Fruit fly (Drosophila melanogaster) whole organism, embryonic: Measurements from ENCODE around the gene Pvf2.

Experiments used
- B-H1 ChIP-seq: fragments of 200-800 bp; sonication (Bioruptor generic); IDR thresholded peaks from 3 replicates; pipeline ENCODE4 v1.3.6; 2022; ENCODE audit warnings: missing biosample characterization, missing genetic modification characterization
- CG1024 ChIP-seq: fragments of 200-800 bp; sonication (Bioruptor generic); IDR thresholded peaks from 2 replicates; pipeline ENCODE4 v1.3.6; 2022; ENCODE audit warnings: missing biosample characterization, missing genetic modification characterization
- CG11504 ChIP-seq: fragments of 200-800 bp; sonication (Bioruptor generic); optimal IDR thresholded peaks from 3 replicates; lab custom pipeline; 2019; ENCODE audit warnings: missing biosample characterization, mild to moderate bottlenecking, missing genetic modification characterization, moderate library complexity
- CG12769 ChIP-seq: fragments of 200-800 bp; sonication (Bioruptor generic); optimal IDR thresholded peaks from 2 replicates; lab custom pipeline; 2019; ENCODE audit warnings: missing biosample characterization, mild to moderate bottlenecking, missing genetic modification characterization, moderate library complexity
- CG14014 ChIP-seq: fragments of 200-800 bp; sonication (Bioruptor generic); IDR thresholded peaks from 2 replicates; pipeline ENCODE4 v1.3.6; 2022; ENCODE audit warnings: missing biosample characterization, missing genetic modification characterization
- CG15073 ChIP-seq: fragments of 200-800 bp; sonication (Bioruptor generic); optimal IDR thresholded peaks from 2 replicates; lab custom pipeline; 2016; ENCODE audit warnings: missing biosample characterization, missing genetic modification characterization
- CG1529 ChIP-seq: fragments of 200-800 bp; sonication (Bioruptor generic); optimal IDR thresholded peaks from 3 replicates; lab custom pipeline; 2018; ENCODE audit warnings: missing biosample characterization, missing genetic modification characterization
- CG17361 ChIP-seq: fragments of 200-800 bp; sonication (Bioruptor generic); IDR thresholded peaks from 3 replicates; pipeline ENCODE4 v1.3.6; 2022; ENCODE audit warnings: missing biosample characterization, missing genetic modification characterization
- CG17829 ChIP-seq: fragments of 200-800 bp; optimal IDR thresholded peaks from 2 replicates; lab custom pipeline; 2019; ENCODE audit warnings: missing biosample characterization, mild to moderate bottlenecking, missing genetic modification characterization, moderate library complexity
- CG18599 ChIP-seq: fragments of 200-800 bp; sonication (Bioruptor generic); optimal IDR thresholded peaks from 3 replicates; lab custom pipeline; 2017; ENCODE audit warnings: missing biosample characterization, missing genetic modification characterization, mild to moderate bottlenecking, moderate library complexity, missing genetic modification reagents
- CG2199 ChIP-seq: fragments of 200-800 bp; sonication (Bioruptor generic); IDR thresholded peaks from 3 replicates; pipeline ENCODE4 v1.3.6; 2022; ENCODE audit warnings: missing biosample characterization, missing genetic modification characterization
- CG31388 ChIP-seq: fragments of 200-800 bp; sonication (Bioruptor generic); optimal IDR thresholded peaks from 2 replicates; lab custom pipeline; 2016; ENCODE audit warnings: missing biosample characterization, missing genetic modification characterization
- CG34224 ChIP-seq: fragments of 200-800 bp; sonication (Bioruptor generic); IDR thresholded peaks from 3 replicates; pipeline ENCODE4 v1.3.6; 2022; ENCODE audit warnings: missing biosample characterization, missing genetic modification characterization; ENCODE audit not compliant: partially characterized antibody
- CG34422 ChIP-seq: fragments of 200-800 bp; sonication (Bioruptor generic); IDR thresholded peaks from 3 replicates; pipeline ENCODE4 v1.3.6; 2022; ENCODE audit warnings: missing biosample characterization, missing genetic modification characterization
- CG3995 ChIP-seq: fragments of 200-800 bp; sonication (Bioruptor generic); optimal IDR thresholded peaks from 3 replicates; lab custom pipeline; 2016; ENCODE audit warnings: missing biosample characterization, missing genetic modification characterization
- CG4820 ChIP-seq: fragments of 200-800 bp; sonication (Bioruptor generic); optimal IDR thresholded peaks from 3 replicates; lab custom pipeline; 2016; ENCODE audit warnings: missing biosample characterization, missing genetic modification characterization
- CG8359 ChIP-seq: fragments of 200-800 bp; sonication (Bioruptor generic); optimal IDR thresholded peaks from 2 replicates; lab custom pipeline; 2017; ENCODE audit warnings: missing biosample characterization, mild to moderate bottlenecking, missing genetic modification characterization, borderline replicate concordance
- CG9215 ChIP-seq: fragments of 200-800 bp; sonication (Bioruptor generic); IDR thresholded peaks from 2 replicates; pipeline ENCODE4 v1.3.6; 2022; ENCODE audit warnings: missing biosample characterization, missing genetic modification characterization
- Chrac-16 ChIP-seq: fragments of 200-800 bp; sonication (Bioruptor generic); optimal IDR thresholded peaks from 3 replicates; lab custom pipeline; 2016; ENCODE audit warnings: missing biosample characterization, missing genetic modification characterization
- CkIIα-i1 ChIP-seq: fragments of 200-800 bp; sonication (Bioruptor generic); IDR thresholded peaks from 2 replicates; pipeline ENCODE4 v1.3.6; 2022; ENCODE audit warnings: missing biosample characterization, missing genetic modification characterization
- Dll ChIP-seq: fragments of 200-800 bp; sonication (Bioruptor generic); IDR thresholded peaks from 4 replicates; pipeline ENCODE4 v1.3.6; 2022; ENCODE audit warnings: missing biosample characterization, missing genetic modification characterization; ENCODE audit not compliant: partially characterized antibody
- E2f2 ChIP-seq: fragments of 200-800 bp; sonication (Bioruptor generic); IDR thresholded peaks from 2 replicates; pipeline ENCODE4 v1.3.6; 2022; ENCODE audit warnings: missing biosample characterization, missing genetic modification characterization
- HLH54F ChIP-seq: fragments of 200-800 bp; sonication (Bioruptor generic); optimal IDR thresholded peaks from 3 replicates; lab custom pipeline; 2016; ENCODE audit warnings: missing biosample characterization, missing genetic modification characterization
- Jarid2 ChIP-seq: fragments of 200-800 bp; sonication (Bioruptor generic); optimal IDR thresholded peaks from 3 replicates; lab custom pipeline; 2017; ENCODE audit warnings: mild to moderate bottlenecking, missing biosample characterization, missing genetic modification reagents, missing genetic modification characterization
- MTF-1 ChIP-seq: fragments of 200-800 bp; sonication (Bioruptor generic); optimal IDR thresholded peaks from 2 replicates; lab custom pipeline; 2018; ENCODE audit warnings: missing biosample characterization, mild to moderate bottlenecking, missing genetic modification characterization, borderline replicate concordance
- NfI ChIP-seq: fragments of 200-800 bp; sonication (Bioruptor generic); optimal IDR thresholded peaks from 3 replicates; lab custom pipeline; 2018; ENCODE audit warnings: missing biosample characterization, mild to moderate bottlenecking, missing genetic modification characterization, moderate library complexity
- Opbp ChIP-seq: fragments of 200-800 bp; sonication (Bioruptor generic); IDR thresholded peaks from 3 replicates; pipeline ENCODE4 v1.3.6; 2022; ENCODE audit warnings: missing biosample characterization, missing genetic modification characterization; ENCODE audit not compliant: partially characterized antibody
- Six4 ChIP-seq: fragments of 200-800 bp; sonication (Bioruptor generic); optimal IDR thresholded peaks from 2 replicates; lab custom pipeline; 2016; ENCODE audit warnings: missing biosample characterization, missing genetic modification characterization
- Sry-δ ChIP-seq: fragments of 200-800 bp; sonication (Bioruptor generic); optimal IDR thresholded peaks from 2 replicates; lab custom pipeline; 2016; ENCODE audit warnings: missing biosample characterization, missing genetic modification characterization
- Trl ChIP-seq, 3 experiments: fragments of >200 bp in 2 of 3; fragments of 200-800 bp in 1 of 3; sonication (Bioruptor generic) in 1 of 3; optimal IDR thresholded peaks; 2 replicates in 1 of 3; 3 replicates in 2 of 3; lab custom pipeline; 2016 to 2017; ENCODE audit warnings: missing biosample characterization in 1 of 3, missing genetic modification characterization in 1 of 3
- chinmo ChIP-seq: fragments of 200-800 bp; sonication (Bioruptor generic); IDR thresholded peaks from 4 replicates; pipeline ENCODE4 v1.3.6; 2022; ENCODE audit warnings: missing biosample characterization, missing genetic modification characterization; ENCODE audit not compliant: partially characterized antibody
- ci ChIP-seq: fragments of 200-800 bp; sonication (Bioruptor generic); IDR thresholded peaks from 3 replicates; pipeline ENCODE4 v1.3.6; 2022; ENCODE audit warnings: missing biosample characterization, missing genetic modification characterization
- crp ChIP-seq, 2 experiments: fragments of 200-800 bp; sonication (Bioruptor generic); optimal IDR thresholded peaks; 2 replicates in 1 of 2; 3 replicates in 1 of 2; lab custom pipeline; 2017; ENCODE audit warnings: missing biosample characterization in 2 of 2, missing genetic modification characterization in 2 of 2, mild to moderate bottlenecking in 1 of 2, moderate library complexity in 1 of 2
- eve ChIP-seq, 2 experiments: fragments of >200 bp; optimal IDR thresholded peaks; 2 replicates each; lab custom pipeline; 2017; ENCODE audit warnings: missing biosample characterization in 2 of 2, missing genetic modification characterization in 2 of 2
- fd64A ChIP-seq: fragments of 200-800 bp; sonication (Bioruptor generic); optimal IDR thresholded peaks from 3 replicates; lab custom pipeline; 2018; ENCODE audit warnings: missing biosample characterization, mild to moderate bottlenecking, missing genetic modification characterization
- gcm2 ChIP-seq: fragments of 200-800 bp; sonication (Bioruptor generic); optimal IDR thresholded peaks from 2 replicates; lab custom pipeline; 2016; ENCODE audit warnings: missing biosample characterization, missing genetic modification characterization
- gro ChIP-seq: fragments of 200-800 bp; sonication (Bioruptor generic); optimal IDR thresholded peaks from 2 replicates; lab custom pipeline; 2016; ENCODE audit warnings: missing biosample characterization, missing genetic modification characterization
- hkb ChIP-seq, 2 experiments: fragments of 200-800 bp in 1 of 2; fragments of >200 bp in 1 of 2; sonication (Bioruptor generic) in 1 of 2; IDR thresholded peaks in 1 of 2; optimal IDR thresholded peaks in 1 of 2; 2 replicates each; pipeline versions ENCODE4 v1.3.6 to Lab custom; 2017 to 2022; ENCODE audit warnings: missing biosample characterization in 1 of 2, missing genetic modification characterization in 1 of 2
- jing ChIP-seq: fragments of 200-800 bp; sonication (Bioruptor generic); optimal IDR thresholded peaks from 2 replicates; lab custom pipeline; 2018; ENCODE audit warnings: missing biosample characterization, mild to moderate bottlenecking, missing genetic modification characterization
- kni ChIP-seq: fragments of 200-800 bp; sonication (Bioruptor generic); optimal IDR thresholded peaks from 3 replicates; lab custom pipeline; 2017; ENCODE audit warnings: mild to moderate bottlenecking, missing biosample characterization, missing genetic modification reagents, missing genetic modification characterization
- lov ChIP-seq, 2 experiments: fragments of 200-800 bp in 1 of 2; fragments of >200 bp in 1 of 2; sonication (Bioruptor generic) in 1 of 2; IDR thresholded peaks in 1 of 2; optimal IDR thresholded peaks in 1 of 2; 2 replicates in 1 of 2; 3 replicates in 1 of 2; pipeline versions ENCODE4 v1.3.6 to Lab custom; 2017 to 2022; ENCODE audit warnings: missing biosample characterization in 1 of 2, missing genetic modification characterization in 1 of 2
- nom ChIP-seq: fragments of 200-800 bp; sonication (Bioruptor generic); optimal IDR thresholded peaks from 2 replicates; lab custom pipeline; 2017; ENCODE audit warnings: missing biosample characterization, missing genetic modification characterization, mild to moderate bottlenecking, moderate library complexity, missing genetic modification reagents
- row ChIP-seq: fragments of 200-800 bp; sonication (Bioruptor generic); IDR thresholded peaks from 3 replicates; pipeline ENCODE4 v1.3.6; 2022; ENCODE audit warnings: missing biosample characterization, missing genetic modification characterization
- sim ChIP-seq: fragments of 200-800 bp; sonication (Bioruptor generic); IDR thresholded peaks from 2 replicates; pipeline ENCODE4 v1.3.6; 2022; ENCODE audit warnings: missing biosample characterization, missing genetic modification characterization
- stwl ChIP-seq: fragments of 200-800 bp; sonication (Bioruptor generic); optimal IDR thresholded peaks from 3 replicates; lab custom pipeline; 2018; ENCODE audit warnings: missing biosample characterization, mild to moderate bottlenecking, missing genetic modification characterization, moderate library complexity
- unpg ChIP-seq: fragments of 200-800 bp; sonication (Bioruptor generic); optimal IDR thresholded peaks from 3 replicates; lab custom pipeline; 2018; ENCODE audit warnings: missing biosample characterization, mild to moderate bottlenecking, missing genetic modification characterization, moderate library complexity

The Pvf2 gene

dm6 chr2L:7084410-7084809 lies at the start of gene Pvf2:
TSS of gene Pvf2 (minus strand) at chr2L:7084635.
- TF ChIP-seq CG3995 (GFP tag; lab: Kevin White, UChicago) (no peak), CG15073 (GFP tag; lab: Kevin White, UChicago) (no peak), HLH54F (no peak), CG31388 (GFP tag; lab: Kevin White, UChicago) (no peak), nom (GFP tag; lab: Kevin White, UChicago) (peak; percentile 27), CG11504 (peak; percentile 18), CG18599 (GFP tag; lab: Kevin White, UChicago) (no peak), CG4820 (no peak), NfI (GFP tag; lab: Kevin White, UChicago) (no peak), Trl (optimal IDR thresholded peaks at IDR 0.05; lab: Kevin White, UChicago) (peak; percentile 58 to 64), Trl (GFP tag; optimal IDR thresholded peaks at IDR 0.05; lab: Kevin White, UChicago) (no peak), chinmo (GFP tag; lab: Robert Waterston, UW) (0 out of 4 replicates have a peak, but pooled peaks have one; percentile 44), hkb (optimal IDR thresholded peaks at IDR 0.05; lab: Kevin White, UChicago) (no peak), hkb (GFP tag; IDR thresholded peaks at IDR 0.05; lab: Robert Waterston, UW) (no peak), Jarid2 (GFP tag; lab: Kevin White, UChicago) (peak; percentile 73), CG1529 (no peak), Six4 (GFP tag; lab: Kevin White, UChicago) (no peak), CG1024 (GFP tag; lab: Robert Waterston, UW) (no peak), CG9215 (GFP tag; lab: Robert Waterston, UW) (peak; percentile 56), row (GFP tag; lab: Robert Waterston, UW) (no peak), gro (GFP tag; lab: Kevin White, UChicago) (no peak), CG14014 (no peak)

- peak; percentile 12 for TF ChIP-seq CG17829 (tag; lab: Kevin White, UChicago)
- no peak for TF ChIP-seq unpg (GFP tag; lab: Kevin White, UChicago)
- TF ChIP-seq fd64A (GFP tag; lab: Kevin White, UChicago), result peak; percentile 22
- peak; percentile 12; the same call in 1 of the 2 replicates for TF ChIP-seq E2f2
- TF ChIP-seq crp (GFP tag; optimal IDR thresholded peaks at IDR 0.05; lab: Kevin White, UChicago), result peak in 1 of 2 experiments; percentile 76
- peak; percentile 64 for TF ChIP-seq CG12769 (tag; lab: Kevin White, UChicago)
- TF ChIP-seq lov (optimal IDR thresholded peaks at IDR 0.05; lab: Kevin White, UChicago), result no peak
- 0 out of 3 replicates have a peak, but pooled peaks have one; percentile 60 for TF ChIP-seq lov (GFP tag; IDR thresholded peaks at IDR 0.05; lab: Robert Waterston, UW)
- TF ChIP-seq chinmo (GFP tag; lab: Robert Waterston, UW), result peak; percentile 83; the same call in 1 of the 4 replicates
- TF ChIP-seq ci (GFP tag; lab: Robert Waterston, UW), result peak; percentile 35; the same call in 1 of the 3 replicates
- no peak for TF ChIP-seq jing
- no peak for TF ChIP-seq Chrac-16 (GFP tag; lab: Kevin White, UChicago)
- 0 out of 4 replicates have a peak, but pooled peaks have one; percentile 31 for TF ChIP-seq Dll (GFP tag; lab: Robert Waterston, UW)
- peak; percentile 100 for TF ChIP-seq CG2199 (GFP tag; lab: Robert Waterston, UW)
- TF ChIP-seq CG34422 (GFP tag; lab: Robert Waterston, UW), result no peak
- TF ChIP-seq Sry-δ, result no peak
- TF ChIP-seq stwl (tag; lab: Kevin White, UChicago), result peak; percentile 35
- peak; percentile 5 for TF ChIP-seq kni (GFP tag; lab: Kevin White, UChicago)
- TF ChIP-seq sim (GFP tag; lab: Robert Waterston, UW), result no peak
- TF ChIP-seq CG17361 (GFP tag; lab: Robert Waterston, UW), result no peak
- TF ChIP-seq MTF-1, result peak; percentile 18
- peak; percentile 51; the same call in 2 of the 3 replicates for TF ChIP-seq CG34224 (GFP tag; lab: Robert Waterston, UW)
- no peak for TF ChIP-seq CkIIα-i1
- no peak for TF ChIP-seq B-H1
- TF ChIP-seq eve (GFP tag; optimal IDR thresholded peaks at IDR 0.05; lab: Kevin White, UChicago), result peak in 1 of 2 experiments; percentile 76
- no peak for TF ChIP-seq gcm2
- 0 out of 3 replicates have a peak, but pooled peaks have one; percentile 11 for TF ChIP-seq Opbp
- peak; percentile 50 for TF ChIP-seq CG8359 (GFP tag; lab: Kevin White, UChicago)
These were observed 49.3 kb upstream of the Pvf2 start for dm6 chr2L:7133506-7134270.
